Fruit fly (Drosophila melanogaster) whole organism, embryonic: ENCODE results near the gene CG43184.

Experiments
- Ada2b ChIP-seq: fragments of 200-800 bp; sonication (Bioruptor generic); IDR thresholded peaks from 2 replicates; pipeline ENCODE4 v1.3.6; 2022; ENCODE audit warnings: missing biosample characterization, missing genetic modification characterization
- Atf3 ChIP-seq: fragments of 200-800 bp; sonication (Bioruptor generic); optimal IDR thresholded peaks from 3 replicates; lab custom pipeline; 2016; ENCODE audit warnings: missing biosample characterization, missing genetic modification characterization
- C15 ChIP-seq: fragments of 200-800 bp; sonication (Bioruptor generic); IDR thresholded peaks from 3 replicates; pipeline ENCODE4 v1.3.6; 2022; ENCODE audit warnings: missing biosample characterization, missing genetic modification characterization
- CG10209 ChIP-seq: fragments of 200-800 bp; sonication (Bioruptor generic); optimal IDR thresholded peaks from 3 replicates; lab custom pipeline; 2017; ENCODE audit warnings: missing biosample characterization, mild to moderate bottlenecking, missing genetic modification characterization, missing genetic modification reagents
- CG1024 ChIP-seq: fragments of 200-800 bp; sonication (Bioruptor generic); IDR thresholded peaks from 2 replicates; pipeline ENCODE4 v1.3.6; 2022; ENCODE audit warnings: missing biosample characterization, missing genetic modification characterization
- CG11093 ChIP-seq: fragments of 200-800 bp; sonication (Bioruptor generic); IDR thresholded peaks from 3 replicates; pipeline ENCODE4 v1.3.6; 2022; ENCODE audit warnings: missing biosample characterization, missing genetic modification characterization
- CG11560 ChIP-seq: fragments of 200-800 bp; sonication (Bioruptor generic); IDR thresholded peaks from 3 replicates; pipeline ENCODE4 v1.3.6; 2022; ENCODE audit warnings: missing biosample characterization, missing genetic modification characterization
- CG12659 ChIP-seq: fragments of 200-800 bp; sonication (Bioruptor generic); optimal IDR thresholded peaks from 3 replicates; lab custom pipeline; 2017; ENCODE audit warnings: mild to moderate bottlenecking, missing biosample characterization, missing genetic modification reagents, missing genetic modification characterization
- CG12769 ChIP-seq: fragments of 200-800 bp; sonication (Bioruptor generic); optimal IDR thresholded peaks from 2 replicates; lab custom pipeline; 2019; ENCODE audit warnings: missing biosample characterization, mild to moderate bottlenecking, missing genetic modification characterization, moderate library complexity
- CG15696 ChIP-seq: fragments of 200-800 bp; sonication (Bioruptor generic); optimal IDR thresholded peaks from 2 replicates; lab custom pipeline; 2019; ENCODE audit warnings: missing biosample characterization, mild to moderate bottlenecking, missing genetic modification characterization, moderate library complexity
- CG18262 ChIP-seq: fragments of 200-800 bp; optimal IDR thresholded peaks from 3 replicates; lab custom pipeline; 2019; ENCODE audit warnings: missing biosample characterization, mild to moderate bottlenecking, missing genetic modification characterization, moderate library complexity
- CG2199 ChIP-seq: fragments of 200-800 bp; sonication (Bioruptor generic); IDR thresholded peaks from 3 replicates; pipeline ENCODE4 v1.3.6; 2022; ENCODE audit warnings: missing biosample characterization, missing genetic modification characterization
- CG33557 ChIP-seq: fragments of 200-800 bp; sonication (Bioruptor generic); optimal IDR thresholded peaks from 2 replicates; lab custom pipeline; 2019; ENCODE audit warnings: missing biosample characterization, mild to moderate bottlenecking, missing genetic modification characterization, moderate library complexity
- CG4328 ChIP-seq: fragments of 200-800 bp; sonication (Bioruptor generic); optimal IDR thresholded peaks from 3 replicates; lab custom pipeline; 2017; ENCODE audit warnings: missing biosample characterization, missing genetic modification reagents, missing genetic modification characterization
- CG5180 ChIP-seq: fragments of 200-800 bp; sonication (Bioruptor generic); optimal IDR thresholded peaks from 3 replicates; lab custom pipeline; 2017; ENCODE audit warnings: missing biosample characterization, missing genetic modification characterization, mild to moderate bottlenecking, moderate library complexity, missing genetic modification reagents
- CG5953 ChIP-seq: fragments of 200-800 bp; sonication (Bioruptor generic); IDR thresholded peaks from 2 replicates; pipeline ENCODE4 v1.3.6; 2022; ENCODE audit warnings: missing biosample characterization, missing genetic modification characterization
- CG6654 ChIP-seq: fragments of 200-800 bp; sonication (Bioruptor generic); optimal IDR thresholded peaks from 2 replicates; lab custom pipeline; 2017; ENCODE audit warnings: missing biosample characterization, mild to moderate bottlenecking, missing genetic modification characterization
- CG6689 ChIP-seq: fragments of 200-800 bp; sonication (Bioruptor generic); IDR thresholded peaks from 2 replicates; pipeline ENCODE4 v1.3.6; 2022; ENCODE audit warnings: missing biosample characterization, missing genetic modification characterization
- CG7271 ChIP-seq: fragments of 200-800 bp; sonication (Bioruptor generic); optimal IDR thresholded peaks from 2 replicates; lab custom pipeline; 2018; ENCODE audit warnings: missing biosample characterization, mild to moderate bottlenecking, missing genetic modification characterization, moderate library complexity
- CG7928 ChIP-seq: fragments of 200-800 bp; sonication (Bioruptor generic); optimal IDR thresholded peaks from 2 replicates; lab custom pipeline; 2017; ENCODE audit warnings: missing biosample characterization, mild to moderate bottlenecking, missing genetic modification characterization
- CG8478 ChIP-seq: fragments of >200 bp; optimal IDR thresholded peaks from 2 replicates; lab custom pipeline; 2018
- CG9797 ChIP-seq: fragments of 200-800 bp; sonication (Bioruptor generic); optimal IDR thresholded peaks from 3 replicates; lab custom pipeline; 2018; ENCODE audit warnings: missing biosample characterization, mild to moderate bottlenecking, missing genetic modification characterization
- CoRest ChIP-seq: fragments of 200-800 bp; sonication (Bioruptor generic); optimal IDR thresholded peaks from 3 replicates; lab custom pipeline; 2018; ENCODE audit warnings: missing biosample characterization, mild to moderate bottlenecking, missing genetic modification characterization, moderate library complexity
- Elba2 ChIP-seq: fragments of 200-800 bp; sonication (Bioruptor generic); optimal IDR thresholded peaks from 3 replicates; lab custom pipeline; 2016; ENCODE audit warnings: missing biosample characterization, missing genetic modification characterization
- Gug ChIP-seq: fragments of 200-800 bp; sonication (Bioruptor generic); IDR thresholded peaks from 4 replicates; pipeline ENCODE4 v1.3.6; 2022; ENCODE audit warnings: missing biosample characterization, missing genetic modification characterization
- HLH4C ChIP-seq: fragments of 200-800 bp; sonication (Bioruptor generic); IDR thresholded peaks from 3 replicates; pipeline ENCODE4 v1.3.6; 2022; ENCODE audit warnings: missing biosample characterization, missing genetic modification characterization; ENCODE audit not compliant: partially characterized antibody
- HLH54F ChIP-seq: fragments of 200-800 bp; sonication (Bioruptor generic); optimal IDR thresholded peaks from 3 replicates; lab custom pipeline; 2016; ENCODE audit warnings: missing biosample characterization, missing genetic modification characterization
- MBD-R2 ChIP-seq: fragments of 200-800 bp; sonication (Bioruptor generic); IDR thresholded peaks from 2 replicates; pipeline ENCODE4 v1.3.6; 2022; ENCODE audit warnings: missing biosample characterization, missing genetic modification characterization
- Meics ChIP-seq: fragments of 200-800 bp; sonication (Bioruptor generic); optimal IDR thresholded peaks from 2 replicates; lab custom pipeline; 2017; ENCODE audit warnings: missing biosample characterization, mild to moderate bottlenecking, missing genetic modification characterization
- Mrtf ChIP-seq: fragments of 200-800 bp; sonication (Bioruptor generic); IDR thresholded peaks from 3 replicates; pipeline ENCODE4 v1.3.6; 2022; ENCODE audit warnings: missing biosample characterization, missing genetic modification characterization
- Nf-YB ChIP-seq: fragments of 200-800 bp; sonication (Bioruptor generic); optimal IDR thresholded peaks from 3 replicates; lab custom pipeline; 2019; ENCODE audit warnings: missing biosample characterization, mild to moderate bottlenecking, missing genetic modification characterization, moderate library complexity
- Optix ChIP-seq: fragments of 200-800 bp; sonication (Bioruptor generic); IDR thresholded peaks from 3 replicates; pipeline ENCODE4 v1.3.6; 2022; ENCODE audit warnings: missing biosample characterization, missing genetic modification characterization
- Ptx1 ChIP-seq: fragments of 200-800 bp; sonication (Bioruptor generic); IDR thresholded peaks from 2 replicates; pipeline ENCODE4 v1.3.6; 2022; ENCODE audit warnings: missing biosample characterization, missing genetic modification characterization
- Sin3A ChIP-seq: fragments of >200 bp; optimal IDR thresholded peaks from 2 replicates; lab custom pipeline; 2018
- abd-A ChIP-seq: fragments of 200-800 bp; sonication (Bioruptor generic); optimal IDR thresholded peaks from 3 replicates; lab custom pipeline; 2019; ENCODE audit warnings: missing biosample characterization, mild to moderate bottlenecking, missing genetic modification characterization, moderate library complexity
- ap ChIP-seq: fragments of 200-800 bp; sonication (Bioruptor generic); IDR thresholded peaks from 2 replicates; pipeline ENCODE4 v1.3.6; 2022; ENCODE audit warnings: missing biosample characterization, missing genetic modification characterization
- chinmo ChIP-seq: fragments of 200-800 bp; sonication (Bioruptor generic); IDR thresholded peaks from 4 replicates; pipeline ENCODE4 v1.3.6; 2022; ENCODE audit warnings: missing biosample characterization, missing genetic modification characterization; ENCODE audit not compliant: partially characterized antibody
- crol ChIP-seq: fragments of 200-800 bp; sonication (Bioruptor generic); IDR thresholded peaks from 2 replicates; pipeline ENCODE4 v1.3.6; 2022; ENCODE audit warnings: missing biosample characterization, missing genetic modification characterization
- cwo ChIP-seq: fragments of 200-800 bp; sonication (Bioruptor generic); optimal IDR thresholded peaks from 3 replicates; lab custom pipeline; 2017; ENCODE audit warnings: missing biosample characterization, missing genetic modification characterization, mild to moderate bottlenecking, moderate library complexity, missing genetic modification reagents
- dm ChIP-seq: fragments of 200-800 bp; sonication (Bioruptor generic); optimal IDR thresholded peaks from 3 replicates; lab custom pipeline; 2016; ENCODE audit warnings: missing biosample characterization, missing genetic modification characterization
- fu2 ChIP-seq: fragments of 200-800 bp; sonication (Bioruptor generic); optimal IDR thresholded peaks from 2 replicates; lab custom pipeline; 2016; ENCODE audit warnings: missing biosample characterization, missing genetic modification characterization
- gce ChIP-seq: fragments of 200-800 bp; sonication (Bioruptor generic); IDR thresholded peaks from 3 replicates; pipeline ENCODE4 v1.3.6; 2022; ENCODE audit warnings: missing biosample characterization, missing genetic modification characterization
- ind ChIP-seq: fragments of 200-800 bp; sonication (Bioruptor generic); optimal IDR thresholded peaks from 3 replicates; lab custom pipeline; 2016; ENCODE audit warnings: missing biosample characterization, missing genetic modification characterization
- inv ChIP-seq: fragments of 200-800 bp; sonication (Bioruptor generic); IDR thresholded peaks from 2 replicates; pipeline ENCODE4 v1.3.6; 2022; ENCODE audit warnings: missing biosample characterization, missing genetic modification characterization; ENCODE audit not compliant: partially characterized antibody
- nau ChIP-seq: fragments of 200-800 bp; sonication (Bioruptor generic); optimal IDR thresholded peaks from 3 replicates; lab custom pipeline; 2017; ENCODE audit warnings: missing biosample characterization, mild to moderate bottlenecking, missing genetic modification characterization, missing genetic modification reagents
- pfk ChIP-seq: fragments of 200-800 bp; sonication (Bioruptor generic); optimal IDR thresholded peaks from 2 replicates; lab custom pipeline; 2018; ENCODE audit warnings: missing biosample characterization, mild to moderate bottlenecking, missing genetic modification characterization, moderate library complexity
- pita ChIP-seq: fragments of 200-800 bp; sonication (Bioruptor generic); optimal IDR thresholded peaks from 2 replicates; lab custom pipeline; 2017; ENCODE audit warnings: missing biosample characterization, mild to moderate bottlenecking, missing genetic modification characterization
- pnt ChIP-seq: fragments of 200-800 bp; sonication (Bioruptor generic); optimal IDR thresholded peaks from 3 replicates; lab custom pipeline; 2016; ENCODE audit warnings: missing biosample characterization, missing genetic modification characterization
- sna ChIP-seq: fragments of 200-800 bp; sonication (Bioruptor generic); IDR thresholded peaks from 2 replicates; pipeline ENCODE4 v1.3.6; 2022; ENCODE audit warnings: missing biosample characterization, missing genetic modification characterization; ENCODE audit not compliant: partially characterized antibody
- tio ChIP-seq: fragments of 200-800 bp; sonication (Bioruptor generic); optimal IDR thresholded peaks from 2 replicates; lab custom pipeline; 2017; ENCODE audit warnings: missing biosample characterization, missing genetic modification characterization, inconsistent platforms
- unc-4 ChIP-seq: fragments of 200-800 bp; sonication (Bioruptor generic); IDR thresholded peaks from 2 replicates; pipeline ENCODE4 v1.3.6; 2022; ENCODE audit warnings: missing biosample characterization, missing genetic modification characterization; ENCODE audit not compliant: partially characterized antibody

Gene CG43184

dm6 chr3L:13862403-13862802, 24.8 kb downstream of the CG43184 start (continued):
- TF ChIP-seq Nf-YB, result peak; percentile 16
- TF ChIP-seq MBD-R2 (GFP tag; lab: Robert Waterston, UW), result no peak
- peak; percentile 12 for TF ChIP-seq CG33557 (GFP tag; lab: Kevin White, UChicago)
- peak; percentile 71; the same call in 2 of the 3 replicates for TF ChIP-seq CG11093
- TF ChIP-seq Gug, result peak; percentile 100
- TF ChIP-seq CG5180 (GFP tag; lab: Kevin White, UChicago), result no peak
- TF ChIP-seq CG12659 (GFP tag; lab: Kevin White, UChicago), result peak; percentile 81
- TF ChIP-seq chinmo, result peak; percentile 99
- TF ChIP-seq C15 (GFP tag; lab: Robert Waterston, UW), result peak; percentile 66; the same call in 1 of the 3 replicates
- no peak for TF ChIP-seq unc-4 (GFP tag; lab: Robert Waterston, UW)
- TF ChIP-seq CG8478 (lab: Kevin White, UChicago), result no peak
- TF ChIP-seq Optix (GFP tag; lab: Robert Waterston, UW), result peak; percentile 93
- peak; percentile 37 for TF ChIP-seq CG4328 (GFP tag; lab: Kevin White, UChicago)
- peak; percentile 84 for TF ChIP-seq ind (GFP tag; lab: Kevin White, UChicago)
- TF ChIP-seq Mrtf (GFP tag; lab: Robert Waterston, UW), result peak; percentile 98
- TF ChIP-seq nau (GFP tag; lab: Kevin White, UChicago), result no peak
- TF ChIP-seq pnt (GFP tag; lab: Kevin White, UChicago), result peak; percentile 90
- TF ChIP-seq ap (GFP tag; lab: Robert Waterston, UW), result peak; percentile 88
- TF ChIP-seq fu2 (GFP tag; lab: Kevin White, UChicago), result peak; percentile 77
- TF ChIP-seq Sin3A (lab: Kevin White, UChicago), result no peak
- peak; percentile 84 for TF ChIP-seq CoRest (tag; lab: Kevin White, UChicago)
- TF ChIP-seq inv, result peak; percentile 71
- TF ChIP-seq Atf3 (GFP tag; lab: Kevin White, UChicago), result peak; percentile 80
- peak; percentile 0 for TF ChIP-seq pfk (GFP tag; lab: Kevin White, UChicago)
- no peak for TF ChIP-seq CG7928
- peak; percentile 64; the same call in 1 of the 3 replicates for TF ChIP-seq gce (GFP tag; lab: Robert Waterston, UW)
- TF ChIP-seq CG2199 (GFP tag; lab: Robert Waterston, UW), result no peak
- TF ChIP-seq sna (GFP tag; lab: Robert Waterston, UW), result 0 out of 2 replicates have a peak, but pooled peaks have one; percentile 20
- peak; percentile 68 for TF ChIP-seq Meics (GFP tag; lab: Kevin White, UChicago)
- peak; percentile 89 for TF ChIP-seq HLH54F (GFP tag; lab: Kevin White, UChicago)
- no peak for TF ChIP-seq CG7271 (tag; lab: Kevin White, UChicago)
- peak; percentile 75 for TF ChIP-seq crol (GFP tag; lab: Robert Waterston, UW)
- peak; percentile 74 for TF ChIP-seq dm
- TF ChIP-seq CG6654, result no peak
- TF ChIP-seq CG6689, result peak; percentile 76
- TF ChIP-seq CG15696 (tag; lab: Kevin White, UChicago), result peak; percentile 37
- TF ChIP-seq pita, result no peak
- TF ChIP-seq CG12769, result peak; percentile 98
- no peak for TF ChIP-seq CG9797 (GFP tag; lab: Kevin White, UChicago)
- TF ChIP-seq abd-A (tag; lab: Kevin White, UChicago), result no peak
- peak; percentile 87; the same call in 2 of the 3 replicates for TF ChIP-seq CG11560 (tag; lab: Robert Waterston, UW)
- peak; percentile 100 for TF ChIP-seq cwo (GFP tag; lab: Kevin White, UChicago)
- peak; percentile 85 for TF ChIP-seq CG10209 (GFP tag; lab: Kevin White, UChicago)
- TF ChIP-seq tio (GFP tag; lab: Kevin White, UChicago), result peak; percentile 52
- no peak for TF ChIP-seq CG18262 (tag; lab: Kevin White, UChicago)
- TF ChIP-seq HLH4C (GFP tag; lab: Robert Waterston, UW), result 0 out of 3 replicates have a peak, but pooled peaks have one; percentile 44
- no peak for TF ChIP-seq Elba2
- no peak for TF ChIP-seq CG1024 (GFP tag; lab: Robert Waterston, UW)
- TF ChIP-seq Ptx1 (GFP tag; lab: Robert Waterston, UW), result no peak; the same call in none of the 2 replicates
- TF ChIP-seq CG5953 (GFP tag; lab: Robert Waterston, UW), result peak; percentile 92
- TF ChIP-seq Ada2b, result no peak
